Worm (Caenorhabditis elegans) whole organism, L4 larva: ENCODE data around the gene srx-24.
"Not testable (repeated sequence)": the region's sequence is repeated elsewhere in the genome, so short reads cannot be mapped to it uniquely, and the experiment has no call there.

ENCODE experiments used
- zip-11 ChIP-seq: fragments of 200-800 bp; sonication (Bioruptor generic); IDR thresholded peaks from 2 replicates; pipeline ENCODE4 v1.3.6; 2022; ENCODE audit warnings: missing genetic modification characterization, missing compliant biosample characterization
- ztf-7 ChIP-seq: fragments of 150-350 bp; optimal IDR thresholded peaks from 2 replicates; lab custom pipeline; 2014; ENCODE audit warnings: missing biosample characterization, missing genetic modification characterization

ce11 chrV:2778458-2778857 is 28.6 kb upstream of the srx-24 start:
- TF ChIP-seq ztf-7 (tag; lab: Kevin White, UChicago); zip-11 (GFP tag; lab: Robert Waterston, UW): not testable (repeated sequence)
